Fruit fly (Drosophila melanogaster) S2 (cell line): ENCODE data around the gene CG34027.

ENCODE experiments used
- CG8478 ChIP-seq: fragments of >200 bp; optimal IDR thresholded peaks from 2 replicates; lab custom pipeline; 2018
- CTCF ChIP-seq, 2 experiments: fragments of >200 bp; optimal IDR thresholded peaks; 2 replicates each; lab custom pipeline; 2018

- TF ChIP-seq CTCF (optimal IDR thresholded peaks at IDR 0.05; lab: Kevin White, UChicago) (no peak), CG8478 (no peak)
These were observed 18.0 kb upstream of the CG34027 start for dm6 chr3R:25126823-25127222.
